Worm (Caenorhabditis elegans) whole organism, young adult: ENCODE data around the gene F46C3.7.
A peak's percentile ranks its signal among the peaks of the same experiment; 100 is the strongest.

Experiments used
- B0019.2 ChIP-seq: fragments of 200-800 bp; sonication (Bioruptor generic); conservative IDR thresholded peaks from 2 replicates; pipeline ENCODE4 v1.3.6; 2022; ENCODE audit warnings: missing genetic modification reagents, missing genetic modification characterization, missing compliant biosample characterization
- B0035.1 ChIP-seq: sonication (generic microtip); optimal IDR thresholded peaks from 2 replicates; lab custom pipeline; 2016; ENCODE audit warnings: missing genetic modification characterization, mild to moderate bottlenecking, missing compliant biosample characterization, missing genotype, missing genetic modification reagents
- F10E7.11 ChIP-seq: sonication (generic microtip); optimal IDR thresholded peaks from 2 replicates; lab custom pipeline; 2017; ENCODE audit warnings: mild to moderate bottlenecking, missing genetic modification characterization, moderate library complexity, missing compliant biosample characterization
- F33H1.4 ChIP-seq: fragments of 200-800 bp; sonication (Bioruptor generic); IDR thresholded peaks from 2 replicates; pipeline ENCODE4 v1.3.6; 2022; ENCODE audit warnings: missing genetic modification reagents, missing genetic modification characterization, missing compliant biosample characterization
- F37B4.10 ChIP-seq: fragments of 200-800 bp; sonication (Bioruptor generic); IDR thresholded peaks from 2 replicates; pipeline ENCODE4 v1.3.6; 2022; ENCODE audit warnings: missing genetic modification characterization, missing compliant biosample characterization
- F52B5.7 ChIP-seq: sonication (generic microtip); optimal IDR thresholded peaks from 2 replicates; lab custom pipeline; 2016; ENCODE audit warnings: mild to moderate bottlenecking, missing genetic modification characterization, missing compliant biosample characterization
- F57A8.1 ChIP-seq: fragments of 200-800 bp; sonication (Bioruptor generic); optimal IDR thresholded peaks from 2 replicates; lab custom pipeline; 2018; ENCODE audit warnings: mild to moderate bottlenecking, missing genetic modification characterization, moderate library complexity, missing compliant biosample characterization
- F57C9.4 ChIP-seq: sonication (generic microtip); optimal IDR thresholded peaks from 2 replicates; lab custom pipeline; 2017; ENCODE audit warnings: mild to moderate bottlenecking, missing genetic modification characterization, missing compliant biosample characterization
- Y56A3A.18 ChIP-seq: fragments of 200-800 bp; sonication (Bioruptor generic); IDR thresholded peaks from 2 replicates; pipeline ENCODE4 v1.3.6; 2022; ENCODE audit warnings: missing genetic modification reagents, missing genetic modification characterization, missing compliant biosample characterization
- Y67H2A.10 ChIP-seq: fragments of 200-800 bp; sonication (Bioruptor generic); conservative IDR thresholded peaks from 2 replicates; pipeline ENCODE4 v1.3.6; 2022; ENCODE audit warnings: missing genetic modification reagents, missing genetic modification characterization, missing compliant biosample characterization
- aptf-2 ChIP-seq: fragments of 200-800 bp; sonication (Bioruptor generic); conservative IDR thresholded peaks from 2 replicates; pipeline ENCODE4 v1.3.6; 2022; ENCODE audit warnings: missing genetic modification reagents, missing genetic modification characterization, missing compliant biosample characterization
- atf-7 ChIP-seq: sonication (generic microtip); optimal IDR thresholded peaks from 2 replicates; lab custom pipeline; 2017; ENCODE audit warnings: mild to moderate bottlenecking, missing genetic modification characterization, missing compliant biosample characterization
- athp-1 ChIP-seq: sonication (generic microtip); optimal IDR thresholded peaks from 2 replicates; lab custom pipeline; 2017; ENCODE audit warnings: mild to moderate bottlenecking, missing genetic modification characterization, missing compliant biosample characterization
- attf-5 ChIP-seq: fragments of 200-800 bp; sonication (Bioruptor generic); optimal IDR thresholded peaks from 2 replicates; lab custom pipeline; 2018; ENCODE audit warnings: mild to moderate bottlenecking, missing genetic modification characterization, missing compliant biosample characterization
- bed-1 ChIP-seq: fragments of 200-800 bp; sonication (Bioruptor generic); IDR thresholded peaks from 2 replicates; pipeline ENCODE4 v1.3.6; 2022; ENCODE audit warnings: missing genetic modification reagents, missing genetic modification characterization, missing compliant biosample characterization
- cebp-1 ChIP-seq, 2 experiments: fragments of 200-800 bp in 1 of 2; sonication (Bioruptor generic) in 1 of 2; sonication (generic microtip) in 1 of 2; IDR thresholded peaks in 1 of 2; optimal IDR thresholded peaks in 1 of 2; 2 replicates each; pipeline versions ENCODE4 v1.3.6 to Lab custom; 2017 to 2022; ENCODE audit warnings: missing compliant biosample characterization in 2 of 2, missing genetic modification characterization in 2 of 2, mild to moderate bottlenecking in 1 of 2, missing genetic modification reagents in 1 of 2, moderate library complexity in 1 of 2
- ceh-100 ChIP-seq: fragments of 200-800 bp; sonication (Bioruptor generic); IDR thresholded peaks from 2 replicates; pipeline ENCODE4 v1.3.6; 2022; ENCODE audit warnings: missing genetic modification reagents, missing genetic modification characterization, missing compliant biosample characterization
- ceh-40 ChIP-seq: fragments of 200-800 bp; sonication (Bioruptor generic); IDR thresholded peaks from 2 replicates; pipeline ENCODE4 v1.3.6; 2022; ENCODE audit warnings: missing genetic modification characterization, missing compliant biosample characterization
- die-1 ChIP-seq: sonication (generic microtip); optimal IDR thresholded peaks from 2 replicates; lab custom pipeline; 2016; ENCODE audit warnings: missing genotype, mild to moderate bottlenecking, missing genetic modification characterization, missing compliant biosample characterization
- egrh-3 ChIP-seq: fragments of 200-800 bp; sonication (Bioruptor generic); IDR thresholded peaks from 2 replicates; pipeline ENCODE4 v1.3.6; 2022; ENCODE audit warnings: missing genetic modification reagents, missing genetic modification characterization, missing compliant biosample characterization
- ets-4 ChIP-seq: fragments of 200-800 bp; sonication (Bioruptor generic); optimal IDR thresholded peaks from 2 replicates; lab custom pipeline; 2018; ENCODE audit warnings: mild to moderate bottlenecking, missing genetic modification characterization, missing compliant biosample characterization
- hlh-12 ChIP-seq: sonication (generic microtip); optimal IDR thresholded peaks from 2 replicates; lab custom pipeline; 2016; ENCODE audit warnings: missing genetic modification characterization, missing compliant biosample characterization
- hlh-26 ChIP-seq: fragments of 200-800 bp; sonication (Bioruptor generic); conservative IDR thresholded peaks from 2 replicates; pipeline ENCODE4 v1.3.6; 2022; ENCODE audit warnings: missing genetic modification reagents, missing genetic modification characterization, missing compliant biosample characterization
- hmg-20 ChIP-seq: fragments of 200-800 bp; sonication (Bioruptor generic); IDR thresholded peaks from 2 replicates; pipeline ENCODE4 v1.3.6; 2022; ENCODE audit warnings: missing genetic modification reagents, missing genetic modification characterization, missing compliant biosample characterization
- hrde-1 ChIP-seq: sonication (generic microtip); optimal IDR thresholded peaks from 2 replicates; lab custom pipeline; 2016; ENCODE audit warnings: missing genetic modification characterization, mild to moderate bottlenecking, missing compliant biosample characterization, moderate library complexity, missing genotype, missing genetic modification reagents, borderline replicate concordance
- lag-1 ChIP-seq: fragments of 200-800 bp; sonication (Bioruptor generic); IDR thresholded peaks from 2 replicates; pipeline ENCODE4 v1.3.6; 2022; ENCODE audit warnings: missing genetic modification reagents, missing genetic modification characterization, missing compliant biosample characterization
- lin-26 ChIP-seq: fragments of 200-800 bp; sonication (Bioruptor generic); IDR thresholded peaks from 2 replicates; pipeline ENCODE4 v1.3.6; 2022; ENCODE audit warnings: missing genetic modification reagents, missing genetic modification characterization, missing compliant biosample characterization
- lin-35 ChIP-seq, 3 experiments: fragments of 150-350 bp in 2 of 3; sonication (generic microtip) in 1 of 3; optimal IDR thresholded peaks; 2 replicates each; lab custom pipeline; 2014 to 2018; ENCODE audit warnings: missing biosample characterization in 3 of 3, missing genetic modification characterization in 3 of 3, missing genetic modification reagents in 3 of 3
- lir-1 ChIP-seq: fragments of 200-800 bp; sonication (Bioruptor generic); conservative IDR thresholded peaks from 2 replicates; pipeline ENCODE4 v1.3.6; 2022; ENCODE audit warnings: missing genetic modification reagents, missing genetic modification characterization, missing compliant biosample characterization
- lsl-1 ChIP-seq: fragments of 200-800 bp; sonication (Bioruptor generic); optimal IDR thresholded peaks from 2 replicates; lab custom pipeline; 2018; ENCODE audit warnings: mild to moderate bottlenecking, missing genetic modification characterization, moderate library complexity, missing compliant biosample characterization
- madf-6 ChIP-seq: fragments of 200-800 bp; sonication (Bioruptor generic); IDR thresholded peaks from 2 replicates; pipeline ENCODE4 v1.3.6; 2022; ENCODE audit warnings: missing genetic modification reagents, missing genetic modification characterization, missing compliant biosample characterization
- mcd-1 ChIP-seq: fragments of 200-800 bp; sonication (Bioruptor generic); IDR thresholded peaks from 2 replicates; pipeline ENCODE4 v1.3.6; 2022; ENCODE audit warnings: missing genetic modification reagents, missing genetic modification characterization, missing compliant biosample characterization
- mes-4 ChIP-seq: sonication (generic microtip); optimal IDR thresholded peaks from 2 replicates; lab custom pipeline; 2016; ENCODE audit warnings: missing genotype, missing genetic modification characterization, missing compliant biosample characterization
- nhr-120 ChIP-seq: fragments of 200-800 bp; sonication (Bioruptor generic); IDR thresholded peaks from 2 replicates; pipeline ENCODE4 v1.3.6; 2022; ENCODE audit warnings: missing genetic modification characterization, missing compliant biosample characterization
- nhr-27 ChIP-seq: fragments of 200-800 bp; sonication (Bioruptor generic); optimal IDR thresholded peaks from 2 replicates; lab custom pipeline; 2018; ENCODE audit warnings: mild to moderate bottlenecking, missing genetic modification characterization, moderate library complexity, missing compliant biosample characterization
- pha-4 ChIP-seq: fragments of 150-350 bp; sonication (generic microtip); optimal IDR thresholded peaks from 2 replicates; lab custom pipeline; 2014; ENCODE audit warnings: missing biosample characterization, missing genetic modification reagents, missing genetic modification characterization
- rec-8 ChIP-seq, 2 experiments: sonication (generic microtip); optimal IDR thresholded peaks; 2 replicates each; lab custom pipeline; 2016; ENCODE audit warnings: mild to moderate bottlenecking in 2 of 2, missing genetic modification characterization in 2 of 2, missing genetic modification reagents in 2 of 2, missing genotype in 2 of 2, missing biosample characterization in 1 of 2, missing compliant biosample characterization in 1 of 2, moderate library complexity in 1 of 2
- rpc-1 ChIP-seq, 2 experiments: fragments of 150-350 bp in 1 of 2; sonication (generic microtip) in 1 of 2; optimal IDR thresholded peaks; 2 replicates each; lab custom pipeline; 2014 to 2018; ENCODE audit warnings: missing biosample characterization in 1 of 2, missing genetic modification characterization in 1 of 2, missing genetic modification reagents in 1 of 2, missing genotype in 1 of 2
- sdz-38 ChIP-seq: sonication (generic microtip); optimal IDR thresholded peaks from 2 replicates; lab custom pipeline; 2016; ENCODE audit warnings: missing genotype, missing genetic modification characterization, missing compliant biosample characterization
- snpc-4 ChIP-seq, 5 experiments: fragments of 150-350 bp in 1 of 5; sonication (generic microtip) in 4 of 5; optimal IDR thresholded peaks; 2 replicates each; lab custom pipeline; 2014 to 2018; ENCODE audit warnings: missing genetic modification characterization in 5 of 5, missing biosample characterization in 3 of 5, antibody characterized with exemption in 2 of 5, mild to moderate bottlenecking in 2 of 5, missing compliant biosample characterization in 2 of 5, missing genotype in 2 of 5, moderate library complexity in 2 of 5, missing genetic modification reagents in 1 of 5
- somi-1 ChIP-seq: fragments of 200-800 bp; sonication (Bioruptor generic); optimal IDR thresholded peaks from 2 replicates; lab custom pipeline; 2018; ENCODE audit warnings: mild to moderate bottlenecking, missing genetic modification characterization, missing compliant biosample characterization
- tlf-1 ChIP-seq: fragments of 200-800 bp; sonication (Bioruptor generic); optimal IDR thresholded peaks from 2 replicates; lab custom pipeline; 2018; ENCODE audit warnings: mild to moderate bottlenecking, missing genetic modification characterization, missing compliant biosample characterization
- unc-130 ChIP-seq: sonication (generic microtip); optimal IDR thresholded peaks from 2 replicates; lab custom pipeline; 2016; ENCODE audit warnings: missing genetic modification reagents, missing genetic modification characterization, missing compliant biosample characterization
- zfh-2 ChIP-seq: fragments of 200-800 bp; sonication (Bioruptor generic); conservative IDR thresholded peaks from 2 replicates; pipeline ENCODE4 v1.3.6; 2022; ENCODE audit warnings: missing genetic modification reagents, missing genetic modification characterization, missing compliant biosample characterization
- ztf-26 ChIP-seq: sonication (generic microtip); optimal IDR thresholded peaks from 2 replicates; lab custom pipeline; 2017; ENCODE audit warnings: missing genetic modification characterization, missing compliant biosample characterization
- ztf-28 ChIP-seq: fragments of 200-800 bp; sonication (Bioruptor generic); IDR thresholded peaks from 2 replicates; pipeline ENCODE4 v1.3.6; 2022; ENCODE audit warnings: missing genetic modification reagents, missing genetic modification characterization, missing compliant biosample characterization
- ztf-6 ChIP-seq: fragments of 200-800 bp; sonication (Bioruptor generic); IDR thresholded peaks from 2 replicates; pipeline ENCODE4 v1.3.6; 2022; ENCODE audit warnings: missing genetic modification reagents, missing genetic modification characterization, missing compliant biosample characterization

F46C3.7 gene

DNA sequence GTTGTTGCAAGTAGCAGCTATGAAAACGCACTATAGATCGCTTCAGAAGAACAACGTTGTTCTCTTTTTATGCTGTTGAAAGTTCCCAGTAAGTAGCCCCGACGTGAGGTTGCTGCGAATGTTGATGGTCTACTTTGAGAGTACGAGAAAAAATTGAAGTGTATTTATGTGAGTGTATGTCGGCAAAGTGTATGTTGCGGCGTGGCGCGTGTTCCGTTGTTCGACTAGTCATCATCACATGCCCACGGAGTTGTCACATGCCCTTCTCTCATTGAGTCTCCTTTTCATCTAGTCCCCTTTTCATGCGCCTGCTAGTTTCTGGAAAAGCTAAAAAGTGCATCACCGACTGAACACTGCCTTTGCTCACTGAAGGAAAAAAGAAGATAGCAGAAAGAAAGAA lies 32.1 kb downstream of the F46C3.7 start (continued):
- TF ChIP-seq F57C9.4: no peak
- no peak for TF ChIP-seq cebp-1 (GFP tag; IDR thresholded peaks at IDR 0.05; lab: Robert Waterston, UW)
- peak; percentile 71 for TF ChIP-seq cebp-1 (tag; optimal IDR thresholded peaks at IDR 0.05; lab: Kevin White, UChicago)
- TF ChIP-seq ztf-26 (tag; lab: Kevin White, UChicago): peak; percentile 2
- TF ChIP-seq F33H1.4: no peak
- TF ChIP-seq egrh-3 (GFP tag; lab: Robert Waterston, UW): no peak
- no peak for TF ChIP-seq rpc-1 (optimal IDR thresholded peaks at IDR 0.05; lab: Kevin White, UChicago)
- no peak for TF ChIP-seq rpc-1 (tag; optimal IDR thresholded peaks at IDR 0.05; lab: Kevin White, UChicago)
- TF ChIP-seq snpc-4 (GFP tag; optimal IDR thresholded peaks at IDR 0.05; lab: Kevin White, UChicago): no peak
- peak in 2 of 4 experiments; percentile 22 to 43 for TF ChIP-seq snpc-4 (tag; optimal IDR thresholded peaks at IDR 0.05; lab: Kevin White, UChicago)
- no peak; the same call in 1 of the 2 replicates for TF ChIP-seq lir-1 (GFP tag; lab: Robert Waterston, UW)
- no peak for TF ChIP-seq hlh-12 (tag; lab: Kevin White, UChicago)
- no peak for TF ChIP-seq mes-4 (tag; lab: Kevin White, UChicago)
- no peak for TF ChIP-seq aptf-2 (GFP tag; lab: Robert Waterston, UW)
- TF ChIP-seq madf-6 (GFP tag; lab: Robert Waterston, UW): no peak
- no peak for TF ChIP-seq sdz-38 (tag; lab: Kevin White, UChicago)
- TF ChIP-seq F52B5.7 (tag; lab: Kevin White, UChicago): peak; percentile 45
- TF ChIP-seq B0035.1 (tag; lab: Kevin White, UChicago): no peak
- no peak for TF ChIP-seq ceh-40
- TF ChIP-seq attf-5: no peak
- TF ChIP-seq zfh-2 (GFP tag; lab: Robert Waterston, UW): peak; percentile 73
- TF ChIP-seq lag-1 (GFP tag; lab: Robert Waterston, UW): no peak
- no peak for TF ChIP-seq bed-1 (GFP tag; lab: Robert Waterston, UW)
- no peak for TF ChIP-seq die-1
- no peak for TF ChIP-seq B0019.2
- TF ChIP-seq F10E7.11 (tag; lab: Kevin White, UChicago): no peak
- no peak for TF ChIP-seq hrde-1
- TF ChIP-seq atf-7 (tag; lab: Kevin White, UChicago): peak; percentile 35
- TF ChIP-seq lin-26: peak; percentile 46; the same call in 1 of the 2 replicates
- TF ChIP-seq pha-4 (tag; lab: Kevin White, UChicago): no peak
- no peak for TF ChIP-seq hmg-20 (GFP tag; lab: Robert Waterston, UW)
- no peak for TF ChIP-seq nhr-120 (GFP tag; lab: Robert Waterston, UW)
- TF ChIP-seq nhr-27 (tag; lab: Kevin White, UChicago): no peak
- TF ChIP-seq hlh-26 (GFP tag; lab: Robert Waterston, UW): no peak
- no peak for TF ChIP-seq ztf-28
- TF ChIP-seq F37B4.10 (GFP tag; lab: Robert Waterston, UW): 0 out of 2 replicates have a peak, but pooled peaks have one; percentile 68
- TF ChIP-seq somi-1 (GFP tag; lab: Kevin White, UChicago): peak; percentile 83
- peak; percentile 9 for TF ChIP-seq athp-1 (tag; lab: Kevin White, UChicago)
- TF ChIP-seq ceh-100 (GFP tag; lab: Robert Waterston, UW): 0 out of 2 replicates have a peak, but pooled peaks have one; percentile 13
- TF ChIP-seq Y56A3A.18 (GFP tag; lab: Robert Waterston, UW): no peak
- TF ChIP-seq ztf-6: no peak
- TF ChIP-seq ets-4 (GFP tag; lab: Kevin White, UChicago): peak; percentile 2
- 0 out of 2 replicates have a peak, but pooled peaks have one; percentile 18 for TF ChIP-seq mcd-1 (GFP tag; lab: Robert Waterston, UW)
- TF ChIP-seq F57A8.1 (GFP tag; lab: Kevin White, UChicago): no peak
- peak in 1 of 3 experiments; percentile 7 for TF ChIP-seq lin-35 (GFP tag; optimal IDR thresholded peaks at IDR 0.05; lab: Kevin White, UChicago)
- no peak for TF ChIP-seq unc-130
- no peak; the same call in 1 of the 2 replicates for TF ChIP-seq Y67H2A.10 (GFP tag; lab: Robert Waterston, UW)
- TF ChIP-seq lsl-1 (GFP tag; lab: Kevin White, UChicago): no peak
- no peak for TF ChIP-seq rec-8 (tag; optimal IDR thresholded peaks at IDR 0.05; lab: Kevin White, UChicago)
- peak; percentile 57 for TF ChIP-seq tlf-1 (GFP tag; lab: Kevin White, UChicago)
